Worm (Caenorhabditis elegans) whole organism, midembryonic: ENCODE data around the gene C26B9.1.

Experiments used
- T22C8.4 ChIP-seq: fragments of 200-800 bp; sonication (Bioruptor generic); IDR thresholded peaks from 2 replicates; pipeline ENCODE4 v1.3.6; 2022; ENCODE audit warnings: missing genetic modification characterization, missing compliant biosample characterization
- cog-1 ChIP-seq: sonication (generic microtip); optimal IDR thresholded peaks from 2 replicates; lab custom pipeline; 2016; ENCODE audit warnings: missing genetic modification characterization, missing compliant biosample characterization
- flt-1 ChIP-seq: fragments of 200-800 bp; sonication (Bioruptor generic); IDR thresholded peaks from 2 replicates; pipeline ENCODE4 v1.3.6; 2022; ENCODE audit warnings: missing genetic modification characterization, missing compliant biosample characterization
- klf-2 ChIP-seq: fragments of 200-800 bp; sonication (Bioruptor generic); conservative IDR thresholded peaks from 2 replicates; pipeline ENCODE4 v1.3.6; 2022; ENCODE audit warnings: missing genetic modification reagents, missing genetic modification characterization, missing compliant biosample characterization
- med-1 ChIP-seq: sonication (generic microtip); optimal IDR thresholded peaks from 2 replicates; lab custom pipeline; 2017; ENCODE audit warnings: missing genetic modification characterization, mild to moderate bottlenecking, missing compliant biosample characterization, antibody characterized with exemption, missing genetic modification reagents; ENCODE audit not compliant: insufficient read depth
- ref-1 ChIP-seq: fragments of 200-800 bp; sonication (Bioruptor generic); conservative IDR thresholded peaks from 2 replicates; pipeline ENCODE4 v1.3.6; 2022; ENCODE audit warnings: missing genetic modification reagents, missing genetic modification characterization, missing compliant biosample characterization
- ztf-23 ChIP-seq: fragments of 200-800 bp; sonication (Bioruptor generic); IDR thresholded peaks from 2 replicates; pipeline ENCODE4 v1.3.6; 2022; ENCODE audit warnings: missing genetic modification reagents, missing genetic modification characterization, missing compliant biosample characterization

- TF ChIP-seq ref-1 (GFP tag; lab: Robert Waterston, UW) (no peak), med-1 (no peak), klf-2 (GFP tag; lab: Robert Waterston, UW) (no peak), cog-1 (tag; lab: Kevin White, UChicago) (no peak), T22C8.4 (GFP tag; lab: Robert Waterston, UW) (no peak), ztf-23 (GFP tag; lab: Robert Waterston, UW) (no peak), flt-1 (GFP tag; lab: Robert Waterston, UW) (no peak)
Measured at ce11 chrX:5365437-5365836, 21.1 kb downstream of the C26B9.1 start, which contains the start of gene F35C8.5.
